Worm (Caenorhabditis elegans) whole organism, L2 larva: ENCODE measurements around the gene ZK1010.12.
A peak's percentile ranks its signal among the peaks of the same experiment; 100 is the strongest.

ENCODE experiments used
- C34F6.9 ChIP-seq: fragments of 150-350 bp; optimal IDR thresholded peaks from 2 replicates; lab custom pipeline; 2014; ENCODE audit warnings: missing biosample characterization, missing genetic modification characterization
- R02D3.7 ChIP-seq: fragments of 150-350 bp; optimal IDR thresholded peaks from 2 replicates; lab custom pipeline; 2014; ENCODE audit warnings: missing biosample characterization, missing genetic modification characterization
- ZK546.5 ChIP-seq: sonication (generic microtip); optimal IDR thresholded peaks from 2 replicates; lab custom pipeline; 2017; ENCODE audit warnings: missing biosample characterization, missing genetic modification characterization
- alr-1 ChIP-seq: fragments of 150-350 bp; optimal IDR thresholded peaks from 2 replicates; lab custom pipeline; 2014; ENCODE audit warnings: missing biosample characterization, missing genetic modification characterization
- aly-2 ChIP-seq: fragments of 150-350 bp; optimal IDR thresholded peaks from 2 replicates; lab custom pipeline; 2014; ENCODE audit warnings: missing biosample characterization, missing genetic modification characterization
- ama-1 ChIP-seq: fragments of 150-350 bp; optimal IDR thresholded peaks from 2 replicates; lab custom pipeline; 2018; ENCODE audit warnings: inconsistent platforms
- blmp-1 ChIP-seq: sonication (generic microtip); optimal IDR thresholded peaks from 2 replicates; lab custom pipeline; 2017; ENCODE audit warnings: missing genetic modification characterization, mild to moderate bottlenecking, missing compliant biosample characterization, antibody characterized with exemption, moderate library complexity; ENCODE audit not compliant: insufficient read depth
- ceh-82 ChIP-seq: fragments of 150-350 bp; optimal IDR thresholded peaks from 2 replicates; lab custom pipeline; 2014; ENCODE audit warnings: missing biosample characterization, missing genetic modification characterization
- crh-2 ChIP-seq: sonication (generic microtip); optimal IDR thresholded peaks from 2 replicates; lab custom pipeline; 2017; ENCODE audit warnings: missing biosample characterization, missing genetic modification characterization
- egl-27 ChIP-seq: sonication (generic microtip); optimal IDR thresholded peaks from 3 replicates; lab custom pipeline; 2017; ENCODE audit warnings: missing biosample characterization, missing genetic modification reagents, missing genetic modification characterization
- elt-1 ChIP-seq: fragments of 150-350 bp; optimal IDR thresholded peaks from 2 replicates; lab custom pipeline; 2014; ENCODE audit warnings: missing biosample characterization, missing genetic modification characterization
- elt-3 ChIP-seq: sonication (generic microtip); optimal IDR thresholded peaks from 2 replicates; lab custom pipeline; 2017; ENCODE audit warnings: missing biosample characterization, missing genetic modification characterization
- fos-1 ChIP-seq: fragments of 150-350 bp; optimal IDR thresholded peaks from 2 replicates; lab custom pipeline; 2014; ENCODE audit warnings: missing biosample characterization, missing genetic modification characterization
- gmeb-1 ChIP-seq: fragments of 150-350 bp; optimal IDR thresholded peaks from 2 replicates; lab custom pipeline; 2014; ENCODE audit warnings: missing biosample characterization, missing genetic modification characterization
- lin-11 ChIP-seq: fragments of 150-350 bp; sonication (generic microtip); optimal IDR thresholded peaks from 2 replicates; lab custom pipeline; 2014; ENCODE audit warnings: missing biosample characterization, missing genetic modification characterization, inconsistent platforms, mixed read lengths
- lin-13 ChIP-seq: fragments of 150-350 bp; optimal IDR thresholded peaks from 2 replicates; lab custom pipeline; 2014; ENCODE audit warnings: missing biosample characterization, missing genetic modification reagents, missing genetic modification characterization
- lsy-2 ChIP-seq, 2 experiments: fragments of 150-350 bp in 1 of 2; sonication (generic microtip) in 1 of 2; optimal IDR thresholded peaks; 2 replicates each; lab custom pipeline; 2014 to 2017; ENCODE audit warnings: missing biosample characterization in 2 of 2, missing genetic modification characterization in 2 of 2
- mab-5 ChIP-seq: fragments of 150-350 bp; optimal IDR thresholded peaks from 2 replicates; lab custom pipeline; 2014; ENCODE audit warnings: missing biosample characterization, missing genetic modification characterization
- mdl-1 ChIP-seq, 2 experiments: fragments of 150-350 bp in 1 of 2; sonication (generic microtip) in 1 of 2; optimal IDR thresholded peaks; 2 replicates each; lab custom pipeline; 2017; ENCODE audit warnings: missing biosample characterization in 2 of 2, missing genetic modification characterization in 2 of 2
- nhr-11 ChIP-seq: fragments of 150-350 bp; optimal IDR thresholded peaks from 2 replicates; lab custom pipeline; 2014; ENCODE audit warnings: missing biosample characterization, missing genetic modification characterization
- nhr-12 ChIP-seq: fragments of 150-350 bp; optimal IDR thresholded peaks from 2 replicates; lab custom pipeline; 2014; ENCODE audit warnings: missing biosample characterization, missing genetic modification characterization
- nhr-129 ChIP-seq: fragments of 150-350 bp; optimal IDR thresholded peaks from 2 replicates; lab custom pipeline; 2014; ENCODE audit warnings: missing biosample characterization, missing genetic modification characterization
- nhr-21 ChIP-seq: fragments of 150-350 bp; optimal IDR thresholded peaks from 2 replicates; lab custom pipeline; 2014; ENCODE audit warnings: missing biosample characterization, missing genetic modification characterization
- nhr-23 ChIP-seq: fragments of 150-350 bp; optimal IDR thresholded peaks from 2 replicates; lab custom pipeline; 2014; ENCODE audit warnings: missing biosample characterization, missing genetic modification reagents, missing genetic modification characterization
- nhr-237 ChIP-seq: fragments of 150-350 bp; optimal IDR thresholded peaks from 2 replicates; lab custom pipeline; 2014; ENCODE audit warnings: missing biosample characterization, missing genetic modification characterization
- nhr-6 ChIP-seq: fragments of 150-350 bp; optimal IDR thresholded peaks from 2 replicates; lab custom pipeline; 2014; ENCODE audit warnings: missing biosample characterization, missing genetic modification characterization
- nhr-77 ChIP-seq: fragments of 150-350 bp; optimal IDR thresholded peaks from 2 replicates; lab custom pipeline; 2014; ENCODE audit warnings: missing biosample characterization, missing genetic modification characterization
- peb-1 ChIP-seq: fragments of 150-350 bp; optimal IDR thresholded peaks from 2 replicates; lab custom pipeline; 2014; ENCODE audit warnings: missing biosample characterization, missing genetic modification characterization
- skn-1 ChIP-seq: sonication (generic microtip); optimal IDR thresholded peaks from 2 replicates; lab custom pipeline; 2017; ENCODE audit warnings: missing biosample characterization, missing genetic modification characterization
- sma-9 ChIP-seq, 2 experiments: fragments of 150-350 bp in 1 of 2; sonication (generic microtip) in 1 of 2; optimal IDR thresholded peaks; 2 replicates each; lab custom pipeline; 2014 to 2016; ENCODE audit warnings: missing genetic modification characterization in 2 of 2, mild to moderate bottlenecking in 1 of 2, missing biosample characterization in 1 of 2, missing compliant biosample characterization in 1 of 2, missing genetic modification reagents in 1 of 2, moderate library complexity in 1 of 2
- snpc-4 ChIP-seq: fragments of 150-350 bp; optimal IDR thresholded peaks from 2 replicates; lab custom pipeline; 2014; ENCODE audit warnings: missing biosample characterization, missing genetic modification characterization
- unc-39 ChIP-seq: fragments of 150-350 bp; optimal IDR thresholded peaks from 2 replicates; lab custom pipeline; 2014; ENCODE audit warnings: missing biosample characterization, missing genetic modification characterization
- unc-55 ChIP-seq: fragments of 150-350 bp; sonication (generic microtip); optimal IDR thresholded peaks from 3 replicates; lab custom pipeline; 2014; ENCODE audit warnings: missing biosample characterization, missing genetic modification reagents, missing genetic modification characterization
- ztf-1 ChIP-seq: fragments of 200-800 bp; sonication (Bioruptor generic); conservative IDR thresholded peaks from 2 replicates; pipeline ENCODE4 v1.3.6; 2022; ENCODE audit warnings: missing genetic modification characterization, missing compliant biosample characterization
- ztf-11 ChIP-seq: sonication (generic microtip); optimal IDR thresholded peaks from 2 replicates; lab custom pipeline; 2017; ENCODE audit warnings: missing biosample characterization, missing genetic modification characterization

ZK1010.12 gene

ce11 chrIII:13020741-13021140, 29.6 kb downstream of the ZK1010.12 start, which contains the start of gene cyp-13A11:
cyp-13A11 (plus strand) TSS chrIII:13021006.
- TF ChIP-seq elt-1: no peak
- no peak for TF ChIP-seq mdl-1 (tag; optimal IDR thresholded peaks at IDR 0.05; lab: Kevin White, UChicago)
- TF ChIP-seq elt-3: no peak
- TF ChIP-seq nhr-12 (tag; lab: Kevin White, UChicago): no peak
- TF ChIP-seq ztf-1: no peak
- no peak for TF ChIP-seq lin-11 (tag; lab: Kevin White, UChicago)
- no peak for TF ChIP-seq gmeb-1
- no peak for TF ChIP-seq egl-27
- no peak for TF ChIP-seq ama-1 (lab: Kevin White, UChicago)
- no peak for TF ChIP-seq snpc-4 (tag; lab: Kevin White, UChicago)
- TF ChIP-seq peb-1: no peak
- no peak for TF ChIP-seq blmp-1
- TF ChIP-seq unc-39: no peak
- TF ChIP-seq fos-1 (tag; lab: Kevin White, UChicago): no peak
- TF ChIP-seq nhr-237 (tag; lab: Kevin White, UChicago): no peak
- TF ChIP-seq nhr-23: no peak

- TF ChIP-seq alr-1 (tag; lab: Kevin White, UChicago) (no peak), sma-9 (GFP tag; optimal IDR thresholded peaks at IDR 0.05; lab: Kevin White, UChicago) (peak; percentile 4), sma-9 (tag; optimal IDR thresholded peaks at IDR 0.05; lab: Kevin White, UChicago) (no peak), nhr-21 (tag; lab: Kevin White, UChicago) (no peak), fos-1 (tag; lab: Kevin White, UChicago) (peak; percentile 64)
- TF ChIP-seq, all 48 proteins: peak for 2
Measured at ce11 chrIII:13024281-13024680, 33.2 kb downstream of the ZK1010.12 start, which contains the start of gene cyp-13A12. cyp-13A12 (plus strand) TSS chrIII:13024547.

ce11 chrIII:13027949-13028348, 36.9 kb downstream of the ZK1010.12 start:
- no peak for TF ChIP-seq nhr-6 (tag; lab: Kevin White, UChicago)
- TF ChIP-seq elt-3: no peak
- TF ChIP-seq unc-39: no peak
- no peak for TF ChIP-seq lsy-2 (tag; optimal IDR thresholded peaks at IDR 0.05; lab: Kevin White, UChicago)
- no peak for TF ChIP-seq snpc-4 (tag; lab: Kevin White, UChicago)
- TF ChIP-seq nhr-77: no peak
- no peak for TF ChIP-seq nhr-11 (tag; lab: Kevin White, UChicago)
- TF ChIP-seq, all 48 proteins: peak for 0

- TF ChIP-seq ama-1 (lab: Kevin White, UChicago): no peak
- TF ChIP-seq elt-1: no peak
- no peak for TF ChIP-seq unc-55 (GFP tag; lab: Kevin White, UChicago)
- TF ChIP-seq, all 48 proteins: peak for 0
Measured at ce11 chrIII:13029608-13030007, 38.5 kb downstream of the ZK1010.12 start, which contains the start of gene F14F7.4. F14F7.4 (minus strand) TSS chrIII:13029708.

ce11 chrIII:13030551-13030950, 39.5 kb downstream of the ZK1010.12 start, which contains the start of gene F14F7.7:
F14F7.7 (plus strand) TSS chrIII:13030904.
- TF ChIP-seq alr-1 (tag; lab: Kevin White, UChicago): no peak
- no peak for TF ChIP-seq nhr-23
- no peak for TF ChIP-seq nhr-129
- TF ChIP-seq mab-5 (tag; lab: Kevin White, UChicago): no peak
- TF ChIP-seq mdl-1 (tag; optimal IDR thresholded peaks at IDR 0.05; lab: Kevin White, UChicago): no peak
- TF ChIP-seq lin-13: no peak
- no peak for TF ChIP-seq aly-2
- no peak for TF ChIP-seq ama-1 (lab: Kevin White, UChicago)
- no peak for TF ChIP-seq ceh-82
- no peak for TF ChIP-seq skn-1
- TF ChIP-seq crh-2 (tag; lab: Kevin White, UChicago): no peak
- TF ChIP-seq ZK546.5 (tag; lab: Kevin White, UChicago): no peak

ce11 chrIII:13031701-13032100, 40.6 kb downstream of the ZK1010.12 start, which contains the start of gene F14F7.5:
F14F7.5 (plus strand) TSS chrIII:13032001.
- TF ChIP-seq peb-1 (no peak), nhr-12 (tag; lab: Kevin White, UChicago) (no peak), C34F6.9 (tag; lab: Kevin White, UChicago) (no peak), lsy-2 (tag; optimal IDR thresholded peaks at IDR 0.05; lab: Kevin White, UChicago) (no peak), unc-39 (no peak), nhr-11 (tag; lab: Kevin White, UChicago) (no peak), fos-1 (tag; lab: Kevin White, UChicago) (no peak), ztf-11 (no peak), R02D3.7 (tag; lab: Kevin White, UChicago) (no peak), mab-5 (tag; lab: Kevin White, UChicago) (no peak), ZK546.5 (tag; lab: Kevin White, UChicago) (no peak)
